Worm (Caenorhabditis elegans) whole organism, L2 larva: ENCODE data around the gene srh-95.

ENCODE experiments used
- fos-1 ChIP-seq: fragments of 150-350 bp; optimal IDR thresholded peaks from 2 replicates; lab custom pipeline; 2014; ENCODE audit warnings: missing biosample characterization, missing genetic modification characterization
- lin-13 ChIP-seq: fragments of 150-350 bp; optimal IDR thresholded peaks from 2 replicates; lab custom pipeline; 2014; ENCODE audit warnings: missing biosample characterization, missing genetic modification reagents, missing genetic modification characterization
- ztf-4 ChIP-seq: fragments of 150-350 bp; optimal IDR thresholded peaks from 2 replicates; lab custom pipeline; 2014; ENCODE audit warnings: missing biosample characterization, missing genetic modification characterization

DNA sequence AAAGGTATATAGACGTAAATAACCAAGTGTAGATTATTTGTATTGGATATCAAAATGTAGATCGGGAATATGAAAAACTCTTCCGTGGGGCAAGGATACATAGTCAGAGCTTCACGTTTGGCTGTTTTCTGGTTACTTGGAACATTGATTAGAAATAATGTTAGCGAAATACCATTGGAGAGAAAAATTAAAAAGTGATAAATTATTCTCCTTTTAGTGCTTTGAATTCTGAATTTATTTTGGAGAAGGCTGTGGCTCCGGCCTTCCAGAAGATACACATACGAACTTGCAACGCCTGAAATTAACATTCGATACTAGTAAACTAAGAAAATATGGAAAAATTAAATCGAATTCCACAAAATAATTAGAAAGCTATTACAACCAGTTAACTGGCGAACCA, 11.0 kb upstream of the srh-95 start, which contains the start of gene srh-98:
- no peak for TF ChIP-seq fos-1 (tag; lab: Kevin White, UChicago)
- no peak for TF ChIP-seq lin-13 (GFP tag; lab: Kevin White, UChicago)
- TF ChIP-seq ztf-4, result no peak
